Worm (Caenorhabditis elegans): ENCODE results near the gene srsx-38.

The srsx-38 gene

ce11 chrV:15757645-15758044 lies 49.7 kb downstream of the srsx-38 start:
- TF ChIP-seq ceh-63 (GFP tag; optimal IDR thresholded peaks at IDR 0.05) (no peak), dpl-1 (GFP tag; optimal IDR thresholded peaks at IDR 0.05) (no peak), fkh-10 (GFP tag; optimal IDR thresholded peaks at IDR 0.05) (no peak), alr-1 (tag; optimal IDR thresholded peaks at IDR 0.05; ENCODE audit: borderline replicate concordance) (no peak), ces-1 (GFP tag; optimal IDR thresholded peaks at IDR 0.05) (no peak), aly-2 (tag; optimal IDR thresholded peaks at IDR 0.05) (no peak), xbp-1 (tag; optimal IDR thresholded peaks at IDR 0.05) (no peak), unc-98 (GFP tag; IDR thresholded peaks at IDR 0.05) (no peak), ztf-4 (tag; optimal IDR thresholded peaks at IDR 0.05) (no peak), C04F5.9 (tag; optimal IDR thresholded peaks at IDR 0.05) (no peak), vab-15 (tag; optimal IDR thresholded peaks at IDR 0.05) (no peak), unc-30 (tag; optimal IDR thresholded peaks at IDR 0.05) (no peak), elt-2 (tag; optimal IDR thresholded peaks at IDR 0.05) (no peak), fos-1 (tag; optimal IDR thresholded peaks at IDR 0.05) (no peak), aha-1 (tag; optimal IDR thresholded peaks at IDR 0.05) (no peak), sup-37 (GFP tag; optimal IDR thresholded peaks at IDR 0.05) (no peak), hlh-17 (GFP tag; optimal IDR thresholded peaks at IDR 0.05; ENCODE audit: borderline replicate concordance) (no peak), nhr-12 (tag; optimal IDR thresholded peaks at IDR 0.05) (no peak), ceh-8 (GFP tag; optimal IDR thresholded peaks at IDR 0.05) (no peak), mab-9 (GFP tag; IDR thresholded peaks at IDR 0.05) (no peak)
